Fruit fly (Drosophila melanogaster) whole organism, embryonic: ENCODE measurements around the gene CG45307.

Experiments
- Bgb ChIP-seq: fragments of 200-800 bp; sonication (Bioruptor generic); IDR thresholded peaks from 2 replicates; pipeline ENCODE4 v1.3.6; 2022; ENCODE audit warnings: missing biosample characterization, missing genetic modification characterization; ENCODE audit not compliant: partially characterized antibody
- CG11247 ChIP-seq: fragments of 200-800 bp; sonication (Bioruptor generic); IDR thresholded peaks from 2 replicates; pipeline ENCODE4 v1.3.6; 2022; ENCODE audit warnings: missing biosample characterization, missing genetic modification characterization
- CG11696 ChIP-seq: fragments of 200-800 bp; sonication (Bioruptor generic); IDR thresholded peaks from 2 replicates; pipeline ENCODE4 v1.3.6; 2022; ENCODE audit warnings: missing biosample characterization, missing genetic modification characterization
- CG12391 ChIP-seq: fragments of 200-800 bp; sonication (Bioruptor generic); optimal IDR thresholded peaks from 3 replicates; lab custom pipeline; 2018; ENCODE audit warnings: missing biosample characterization, mild to moderate bottlenecking, missing genetic modification characterization, moderate library complexity
- CG15514 ChIP-seq: fragments of 200-800 bp; sonication (Bioruptor generic); optimal IDR thresholded peaks from 3 replicates; lab custom pipeline; 2017; ENCODE audit warnings: missing biosample characterization, missing genetic modification characterization, mild to moderate bottlenecking, moderate library complexity, missing genetic modification reagents
- CG17568 ChIP-seq: fragments of 200-800 bp; sonication (Bioruptor generic); optimal IDR thresholded peaks from 2 replicates; lab custom pipeline; 2018; ENCODE audit warnings: missing biosample characterization, mild to moderate bottlenecking, missing genetic modification characterization, moderate library complexity
- CG2875 ChIP-seq: fragments of 200-800 bp; sonication (Bioruptor generic); optimal IDR thresholded peaks from 2 replicates; lab custom pipeline; 2017; ENCODE audit warnings: missing biosample characterization, mild to moderate bottlenecking, missing genetic modification characterization, missing genetic modification reagents
- CG30431 ChIP-seq: fragments of 200-800 bp; sonication (Bioruptor generic); optimal IDR thresholded peaks from 2 replicates; lab custom pipeline; 2017; ENCODE audit warnings: missing biosample characterization, missing genetic modification characterization
- CG31388 ChIP-seq: fragments of 200-800 bp; sonication (Bioruptor generic); optimal IDR thresholded peaks from 2 replicates; lab custom pipeline; 2016; ENCODE audit warnings: missing biosample characterization, missing genetic modification characterization
- CG32532 ChIP-seq: fragments of 200-800 bp; sonication (Bioruptor generic); IDR thresholded peaks from 2 replicates; pipeline ENCODE4 v1.3.6; 2022; ENCODE audit warnings: missing biosample characterization, missing genetic modification characterization
- CG3995 ChIP-seq: fragments of 200-800 bp; sonication (Bioruptor generic); optimal IDR thresholded peaks from 3 replicates; lab custom pipeline; 2016; ENCODE audit warnings: missing biosample characterization, missing genetic modification characterization
- CG5245 ChIP-seq: fragments of 200-800 bp; sonication (Bioruptor generic); optimal IDR thresholded peaks from 3 replicates; lab custom pipeline; 2016; ENCODE audit warnings: missing biosample characterization, missing genetic modification characterization
- CG7839 ChIP-seq: fragments of 200-800 bp; sonication (Bioruptor generic); optimal IDR thresholded peaks from 3 replicates; lab custom pipeline; 2018; ENCODE audit warnings: missing biosample characterization, mild to moderate bottlenecking, missing genetic modification characterization, moderate library complexity
- CG8089 ChIP-seq: fragments of 200-800 bp; sonication (Bioruptor generic); optimal IDR thresholded peaks from 3 replicates; lab custom pipeline; 2016; ENCODE audit warnings: missing biosample characterization, missing genetic modification characterization
- CG9817 ChIP-seq: fragments of 200-800 bp; sonication (Bioruptor generic); optimal IDR thresholded peaks from 2 replicates; lab custom pipeline; 2018; ENCODE audit warnings: missing biosample characterization, mild to moderate bottlenecking, missing genetic modification characterization, moderate library complexity
- CG9932 ChIP-seq: fragments of 200-800 bp; sonication (Bioruptor generic); IDR thresholded peaks from 2 replicates; pipeline ENCODE4 v1.3.6; 2022; ENCODE audit warnings: missing biosample characterization, missing genetic modification characterization
- Chrac-16 ChIP-seq: fragments of 200-800 bp; sonication (Bioruptor generic); optimal IDR thresholded peaks from 3 replicates; lab custom pipeline; 2016; ENCODE audit warnings: missing biosample characterization, missing genetic modification characterization
- Dad ChIP-seq: fragments of 200-800 bp; sonication (Bioruptor generic); optimal IDR thresholded peaks from 3 replicates; lab custom pipeline; 2016; ENCODE audit warnings: missing biosample characterization, missing genetic modification characterization
- Drgx ChIP-seq: fragments of 200-800 bp; sonication (Bioruptor generic); IDR thresholded peaks from 2 replicates; pipeline ENCODE4 v1.3.6; 2022; ENCODE audit warnings: missing biosample characterization, missing genetic modification characterization
- Meics ChIP-seq: fragments of 200-800 bp; sonication (Bioruptor generic); optimal IDR thresholded peaks from 2 replicates; lab custom pipeline; 2017; ENCODE audit warnings: missing biosample characterization, mild to moderate bottlenecking, missing genetic modification characterization
- Mes4 ChIP-seq: fragments of 200-800 bp; sonication (Bioruptor generic); optimal IDR thresholded peaks from 2 replicates; lab custom pipeline; 2016; ENCODE audit warnings: missing biosample characterization, missing genetic modification characterization
- Nf-YC ChIP-seq: fragments of 200-800 bp; optimal IDR thresholded peaks from 3 replicates; lab custom pipeline; 2019; ENCODE audit warnings: missing biosample characterization, mild to moderate bottlenecking, missing genetic modification characterization, moderate library complexity
- NfI ChIP-seq: fragments of 200-800 bp; sonication (Bioruptor generic); optimal IDR thresholded peaks from 3 replicates; lab custom pipeline; 2018; ENCODE audit warnings: missing biosample characterization, mild to moderate bottlenecking, missing genetic modification characterization, moderate library complexity
- PHDP ChIP-seq: fragments of 200-800 bp; sonication (Bioruptor generic); optimal IDR thresholded peaks from 3 replicates; lab custom pipeline; 2018; ENCODE audit warnings: missing biosample characterization, mild to moderate bottlenecking, missing genetic modification characterization, moderate library complexity
- Sox100B ChIP-seq: fragments of 200-800 bp; sonication (Bioruptor generic); optimal IDR thresholded peaks from 3 replicates; lab custom pipeline; 2018; ENCODE audit warnings: missing biosample characterization, mild to moderate bottlenecking, missing genetic modification characterization
- bab2 ChIP-seq: fragments of 200-800 bp; sonication (Bioruptor generic); optimal IDR thresholded peaks from 2 replicates; lab custom pipeline; 2016; ENCODE audit warnings: missing biosample characterization, missing genetic modification characterization
- caup ChIP-seq: fragments of 200-800 bp; sonication (Bioruptor generic); optimal IDR thresholded peaks from 3 replicates; lab custom pipeline; 2017; ENCODE audit warnings: missing biosample characterization, mild to moderate bottlenecking, missing genetic modification characterization, moderate library complexity; ENCODE audit not compliant: severe bottlenecking
- ewg ChIP-seq: fragments of 200-800 bp; sonication (Bioruptor generic); optimal IDR thresholded peaks from 3 replicates; lab custom pipeline; 2017; ENCODE audit warnings: mild to moderate bottlenecking, missing biosample characterization, missing genetic modification reagents, missing genetic modification characterization
- exex ChIP-seq: fragments of 200-800 bp; sonication (Bioruptor generic); optimal IDR thresholded peaks from 4 replicates; lab custom pipeline; 2018; ENCODE audit warnings: missing biosample characterization, mild to moderate bottlenecking, missing genetic modification characterization, moderate library complexity
- fd64A ChIP-seq: fragments of 200-800 bp; sonication (Bioruptor generic); optimal IDR thresholded peaks from 3 replicates; lab custom pipeline; 2018; ENCODE audit warnings: missing biosample characterization, mild to moderate bottlenecking, missing genetic modification characterization
- ftz-f1 ChIP-seq: fragments of 200-800 bp; sonication (Bioruptor generic); optimal IDR thresholded peaks from 2 replicates; lab custom pipeline; 2016; ENCODE audit warnings: missing biosample characterization, missing genetic modification characterization
- gcm ChIP-seq: fragments of 200-800 bp; sonication (Bioruptor generic); optimal IDR thresholded peaks from 2 replicates; lab custom pipeline; 2019; ENCODE audit warnings: missing biosample characterization, mild to moderate bottlenecking, missing genetic modification characterization, moderate library complexity
- grn ChIP-seq: fragments of 200-800 bp; sonication (Bioruptor generic); optimal IDR thresholded peaks from 3 replicates; lab custom pipeline; 2017; ENCODE audit warnings: missing biosample characterization, missing genetic modification characterization
- gt ChIP-seq: fragments of 200-800 bp; sonication (Bioruptor generic); IDR thresholded peaks from 2 replicates; pipeline ENCODE4 v1.3.6; 2022; ENCODE audit warnings: missing biosample characterization, missing genetic modification characterization
- jigr1 ChIP-seq: fragments of 200-800 bp; sonication (Bioruptor generic); IDR thresholded peaks from 3 replicates; pipeline ENCODE4 v1.3.6; 2022; ENCODE audit warnings: missing biosample characterization, missing genetic modification characterization
- klu ChIP-seq: fragments of 200-800 bp; sonication (Bioruptor generic); IDR thresholded peaks from 2 replicates; pipeline ENCODE4 v1.3.6; 2022; ENCODE audit warnings: missing biosample characterization, missing genetic modification characterization
- lab ChIP-seq: fragments of 200-800 bp; sonication (Bioruptor generic); optimal IDR thresholded peaks from 3 replicates; lab custom pipeline; 2017; ENCODE audit warnings: missing biosample characterization, missing genetic modification characterization, mild to moderate bottlenecking, moderate library complexity, missing genetic modification reagents
- peb ChIP-seq: fragments of 200-800 bp; sonication (Bioruptor generic); IDR thresholded peaks from 2 replicates; pipeline ENCODE4 v1.3.6; 2022; ENCODE audit warnings: missing biosample characterization, missing genetic modification characterization
- prd ChIP-seq, 3 experiments: fragments of >200 bp in 2 of 3; fragments of 200-800 bp in 1 of 3; sonication (Bioruptor generic) in 1 of 3; optimal IDR thresholded peaks in 2 of 3; IDR thresholded peaks in 1 of 3; 2 replicates in 2 of 3; 3 replicates in 1 of 3; pipeline versions ENCODE4 v1.3.6 to Lab custom; 2017 to 2022; ENCODE audit warnings: missing biosample characterization in 1 of 3, missing genetic modification characterization in 1 of 3
- schlank ChIP-seq: fragments of 200-800 bp; sonication (Bioruptor generic); optimal IDR thresholded peaks from 2 replicates; lab custom pipeline; 2018; ENCODE audit warnings: missing biosample characterization, mild to moderate bottlenecking, missing genetic modification characterization
- scrt ChIP-seq: fragments of 200-800 bp; sonication (Bioruptor generic); optimal IDR thresholded peaks from 2 replicates; lab custom pipeline; 2018; ENCODE audit warnings: missing biosample characterization, mild to moderate bottlenecking, missing genetic modification characterization, moderate library complexity
- ssp ChIP-seq: fragments of 200-800 bp; sonication (Bioruptor generic); IDR thresholded peaks from 2 replicates; pipeline ENCODE4 v1.3.6; 2022; ENCODE audit warnings: missing biosample characterization, missing genetic modification characterization
- sug ChIP-seq: fragments of 200-800 bp; optimal IDR thresholded peaks from 2 replicates; lab custom pipeline; 2019; ENCODE audit warnings: missing biosample characterization, mild to moderate bottlenecking, missing genetic modification characterization, moderate library complexity
- tin ChIP-seq: fragments of 200-800 bp; sonication (Bioruptor generic); optimal IDR thresholded peaks from 3 replicates; lab custom pipeline; 2016; ENCODE audit warnings: missing biosample characterization, missing genetic modification characterization

The CG45307 gene

DNA sequence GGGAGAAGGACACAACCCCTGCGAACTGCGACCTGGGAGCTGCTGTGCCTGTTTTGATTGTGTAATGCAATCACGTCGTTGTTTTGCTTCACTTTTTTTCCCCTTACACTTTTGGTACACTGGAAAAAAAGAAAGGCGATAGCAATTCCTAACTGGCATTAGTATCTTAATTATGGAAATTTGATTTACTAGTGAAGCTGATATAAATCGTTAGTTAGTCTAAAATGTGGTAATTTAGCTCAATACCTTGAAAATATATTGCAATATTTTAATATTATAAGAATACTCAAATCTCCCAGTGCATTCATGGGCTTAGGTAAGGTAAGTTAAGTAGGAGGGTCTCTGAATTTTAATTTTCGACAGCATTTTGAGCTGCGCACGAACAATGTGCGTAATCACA is 35.7 kb upstream of the CG45307 start (continued):
- TF ChIP-seq ssp (no peak), CG8089 (GFP tag; lab: Kevin White, UChicago) (no peak), CG5245 (GFP tag; lab: Kevin White, UChicago) (no peak)

DNA sequence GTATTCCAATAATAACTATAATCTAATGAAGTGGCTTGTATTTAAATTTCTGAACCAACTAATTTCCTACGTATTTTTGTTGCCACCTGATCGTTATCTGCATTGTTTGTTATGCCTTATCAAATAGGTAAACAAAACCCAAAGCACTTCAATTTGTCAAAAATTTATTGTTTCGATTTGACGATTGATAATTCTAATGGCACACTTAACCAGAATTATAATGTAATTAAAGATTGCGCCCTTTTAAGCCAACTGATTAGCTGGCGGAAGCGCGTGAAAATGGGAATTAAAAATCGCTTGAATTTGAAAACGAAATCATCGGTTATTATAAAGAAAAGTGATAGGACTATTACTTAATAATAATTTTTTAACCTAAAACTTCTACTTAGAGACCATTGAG is 32.8 kb upstream of the CG45307 start:
- peak; percentile 45 for TF ChIP-seq grn
- peak; percentile 4 for TF ChIP-seq lab
- TF ChIP-seq sug (tag; lab: Kevin White, UChicago): peak; percentile 23
- TF ChIP-seq exex (tag; lab: Kevin White, UChicago): peak; percentile 97
- no peak for TF ChIP-seq Dad (GFP tag; lab: Kevin White, UChicago)
- no peak for TF ChIP-seq ewg
- no peak for TF ChIP-seq ftz-f1 (GFP tag; lab: Kevin White, UChicago)

DNA sequence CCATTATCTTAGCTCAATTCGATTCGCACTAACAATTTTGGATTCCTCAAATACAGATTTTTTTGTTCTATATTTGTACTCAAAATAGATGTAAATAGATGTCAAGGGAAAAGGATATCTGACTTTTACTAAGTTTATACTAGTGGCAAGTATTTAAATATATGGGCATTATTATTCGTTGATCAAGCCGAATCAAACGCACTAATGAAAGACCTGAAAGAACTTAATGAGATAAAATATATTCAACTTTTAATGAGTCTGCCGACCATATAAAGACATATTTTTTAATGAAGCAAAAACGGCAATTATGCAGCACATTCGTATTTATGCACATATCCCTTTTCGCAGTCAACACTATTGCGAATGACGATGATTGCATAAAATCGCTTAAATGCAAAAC is 30.5 kb upstream of the CG45307 start, which contains the start of gene CG42710:
Gene CG42710 (minus strand): TSS at position 101 of the 400 bp plus-strand sequence.
- no peak for TF ChIP-seq prd (optimal IDR thresholded peaks at IDR 0.05; lab: Kevin White, UChicago)
- no peak for TF ChIP-seq prd (GFP tag; IDR thresholded peaks at IDR 0.05; lab: Robert Waterston, UW)
- TF ChIP-seq CG17568 (GFP tag; lab: Kevin White, UChicago): no peak
- TF ChIP-seq CG32532 (GFP tag; lab: Robert Waterston, UW): no peak
- TF ChIP-seq gt (GFP tag; lab: Robert Waterston, UW): no peak
- no peak for TF ChIP-seq tin
- TF ChIP-seq Bgb (GFP tag; lab: Robert Waterston, UW): no peak
- no peak for TF ChIP-seq klu (GFP tag; lab: Robert Waterston, UW)

DNA sequence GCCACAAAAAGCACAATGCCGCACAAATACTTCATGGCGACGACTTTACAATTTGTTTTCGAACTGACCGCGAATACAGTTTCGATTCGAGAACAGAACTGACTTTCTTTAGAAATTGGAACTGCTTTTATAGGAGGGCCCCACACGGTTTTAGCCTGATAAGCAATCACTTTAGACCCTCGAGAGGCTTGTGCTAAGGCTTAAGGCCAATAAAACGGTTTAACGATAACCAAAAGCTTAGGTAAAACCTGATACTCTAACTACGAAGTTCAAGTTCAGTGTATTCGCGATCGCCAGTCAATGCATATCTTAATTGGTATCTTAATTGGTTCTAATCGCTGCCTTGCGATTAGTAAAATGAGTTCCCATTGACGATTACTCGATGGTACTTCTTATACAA is 29.2 kb upstream of the CG45307 start, which contains the start of gene LManVI:
Gene LManVI (minus strand): TSS at position 101 of the 400 bp plus-strand sequence.
- no peak for TF ChIP-seq CG15514 (GFP tag; lab: Kevin White, UChicago)
- TF ChIP-seq Nf-YC (tag; lab: Kevin White, UChicago): no peak
- TF ChIP-seq exex (tag; lab: Kevin White, UChicago): peak; percentile 80
- TF ChIP-seq CG3995 (GFP tag; lab: Kevin White, UChicago): no peak
- no peak for TF ChIP-seq CG11247 (GFP tag; lab: Robert Waterston, UW)
- TF ChIP-seq schlank (tag; lab: Kevin White, UChicago): no peak
- no peak for TF ChIP-seq gcm (GFP tag; lab: Kevin White, UChicago)
- no peak for TF ChIP-seq jigr1 (GFP tag; lab: Robert Waterston, UW)
- no peak for TF ChIP-seq PHDP
- no peak for TF ChIP-seq CG31388 (GFP tag; lab: Kevin White, UChicago)
- no peak for TF ChIP-seq CG32532 (GFP tag; lab: Robert Waterston, UW)
- no peak for TF ChIP-seq caup (GFP tag; lab: Kevin White, UChicago)
- no peak for TF ChIP-seq peb (GFP tag; lab: Robert Waterston, UW)
- peak; percentile 69 for TF ChIP-seq sug (tag; lab: Kevin White, UChicago)
- no peak for TF ChIP-seq CG12391 (tag; lab: Kevin White, UChicago)
- no peak for TF ChIP-seq CG9817 (tag; lab: Kevin White, UChicago)
- no peak for TF ChIP-seq CG30431 (GFP tag; lab: Kevin White, UChicago)

DNA sequence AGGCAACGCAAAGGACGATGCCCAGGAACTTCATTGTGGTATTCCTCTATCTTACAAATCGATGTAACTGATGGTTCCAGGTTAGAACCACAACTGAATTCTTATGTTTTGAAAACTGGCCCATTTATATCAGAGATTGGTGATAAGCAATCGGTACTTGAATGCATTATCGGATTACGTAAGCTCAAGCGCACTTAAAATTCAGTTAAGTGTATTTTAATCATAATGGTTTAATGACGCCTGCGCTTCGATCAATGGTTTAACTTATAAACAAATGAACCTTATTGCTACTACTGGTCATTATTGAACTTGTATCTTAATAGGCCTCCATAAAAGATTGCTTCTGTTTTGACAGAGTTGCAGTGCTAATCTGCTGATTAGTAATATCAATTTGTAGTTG is 24.2 kb upstream of the CG45307 start, which contains the start of gene LManV:
Gene LManV (minus strand): TSS at position 101 of the 400 bp plus-strand sequence.
- TF ChIP-seq Mes4: no peak
- no peak for TF ChIP-seq CG7839
- no peak for TF ChIP-seq PHDP
- TF ChIP-seq NfI (GFP tag; lab: Kevin White, UChicago): no peak
- no peak for TF ChIP-seq Sox100B (GFP tag; lab: Kevin White, UChicago)
- TF ChIP-seq bab2 (GFP tag; lab: Kevin White, UChicago): no peak
- TF ChIP-seq CG9932 (GFP tag; lab: Robert Waterston, UW): no peak
- TF ChIP-seq CG2875: no peak
- no peak for TF ChIP-seq Drgx
- no peak for TF ChIP-seq CG11696 (GFP tag; lab: Robert Waterston, UW)
- TF ChIP-seq scrt: no peak
- no peak for TF ChIP-seq Chrac-16 (GFP tag; lab: Kevin White, UChicago)
- TF ChIP-seq Meics: no peak
- no peak for TF ChIP-seq CG8089 (GFP tag; lab: Kevin White, UChicago)
- TF ChIP-seq fd64A: no peak
